Fruit fly (Drosophila melanogaster): ENCODE data around the gene CG34244.
A peak's percentile ranks its signal among the peaks of the same experiment; 100 is the strongest.

Gene CG34244

dm6 chr3L:14229069-14229468 is 6.7 kb downstream of the CG34244 start (continued):
- TF ChIP-seq esn (GFP tag; optimal IDR thresholded peaks at IDR 0.05) (peak; percentile 19), CG34406 (GFP tag; optimal IDR thresholded peaks at IDR 0.05) (peak; percentile 25), Met (GFP tag; optimal IDR thresholded peaks at IDR 0.05) (peak; percentile 4), dac (GFP tag; optimal IDR thresholded peaks at IDR 0.05) (no peak), acj6 (GFP tag; optimal IDR thresholded peaks at IDR 0.05) (no peak), OdsH (GFP tag; optimal IDR thresholded peaks at IDR 0.05) (peak; percentile 27), vri (GFP tag; optimal IDR thresholded peaks at IDR 0.05) (no peak), Sox102F (GFP tag; optimal IDR thresholded peaks at IDR 0.05) (no peak), CG6792 (GFP tag; optimal IDR thresholded peaks at IDR 0.05) (no peak), Ets21C (GFP tag; optimal IDR thresholded peaks at IDR 0.05) (no peak), CG8119 (GFP tag; IDR thresholded peaks at IDR 0.05) (no peak), CG3919 (GFP tag; optimal IDR thresholded peaks at IDR 0.05) (peak; percentile 3), Sox14 (GFP tag; optimal IDR thresholded peaks at IDR 0.05) (peak; percentile 9), fd85E (GFP tag; optimal IDR thresholded peaks at IDR 0.05) (no peak), Hr38 (GFP tag; optimal IDR thresholded peaks at IDR 0.05) (no peak), Ets96B (tag; optimal IDR thresholded peaks at IDR 0.05) (peak; percentile 17), CG6854 (GFP tag; optimal IDR thresholded peaks at IDR 0.05) (no peak), net (GFP tag; optimal IDR thresholded peaks at IDR 0.05) (no peak), CG1621 (tag; optimal IDR thresholded peaks at IDR 0.05) (no peak), spab (GFP tag; optimal IDR thresholded peaks at IDR 0.05) (no peak), CG8632 (GFP tag; optimal IDR thresholded peaks at IDR 0.05) (no peak), Hr4 (GFP tag; optimal IDR thresholded peaks at IDR 0.05) (no peak), topi (GFP tag; optimal IDR thresholded peaks at IDR 0.05) (peak; percentile 0), CG10631 (GFP tag; optimal IDR thresholded peaks at IDR 0.05) (no peak), CG6276 (GFP tag; optimal IDR thresholded peaks at IDR 0.05) (no peak)

dm6 chr3L:14223450-14223849 is 12.3 kb downstream of the CG34244 start:
- no peak for TF ChIP-seq Hr39 (GFP tag; optimal IDR thresholded peaks at IDR 0.05)
- no peak for TF ChIP-seq CG6276 (GFP tag; optimal IDR thresholded peaks at IDR 0.05)
- no peak for TF ChIP-seq CG6808 (GFP tag; optimal IDR thresholded peaks at IDR 0.05)
- TF ChIP-seq acj6 (GFP tag; optimal IDR thresholded peaks at IDR 0.05): no peak
- TF ChIP-seq CG6792 (GFP tag; optimal IDR thresholded peaks at IDR 0.05): no peak
- TF ChIP-seq OdsH (GFP tag; optimal IDR thresholded peaks at IDR 0.05): no peak
- TF ChIP-seq CG1621 (tag; optimal IDR thresholded peaks at IDR 0.05): no peak
- no peak for TF ChIP-seq Ets96B (tag; optimal IDR thresholded peaks at IDR 0.05)
- no peak for TF ChIP-seq CG15336 (GFP tag; IDR thresholded peaks at IDR 0.05)
- no peak for TF ChIP-seq Sox14 (GFP tag; optimal IDR thresholded peaks at IDR 0.05)
- TF ChIP-seq Hr4 (GFP tag; optimal IDR thresholded peaks at IDR 0.05): no peak
- TF ChIP-seq CG8119 (GFP tag; IDR thresholded peaks at IDR 0.05): no peak
- no peak for TF ChIP-seq topi (GFP tag; optimal IDR thresholded peaks at IDR 0.05)
- no peak for TF ChIP-seq achi (GFP tag; optimal IDR thresholded peaks at IDR 0.05)
- TF ChIP-seq CG9139 (GFP tag; optimal IDR thresholded peaks at IDR 0.05): no peak

dm6 chr3L:14222199-14222598 is 13.5 kb downstream of the CG34244 start:
- peak; percentile 76 for TF ChIP-seq svp (GFP tag)
- TF ChIP-seq Gug (GFP tag; IDR thresholded peaks at IDR 0.05): no peak
- TF ChIP-seq CG10631 (GFP tag; optimal IDR thresholded peaks at IDR 0.05): no peak
- TF ChIP-seq CG8319 (GFP tag; optimal IDR thresholded peaks at IDR 0.05): no peak
- TF ChIP-seq Ets21C (GFP tag; optimal IDR thresholded peaks at IDR 0.05): no peak
- TF ChIP-seq CG6854 (GFP tag; optimal IDR thresholded peaks at IDR 0.05): no peak

dm6 chr3L:14220611-14221497 is 14.9 kb downstream of the CG34244 start:
- TF ChIP-seq fd59A (GFP tag; optimal IDR thresholded peaks at IDR 0.05) (no peak), CG8119 (GFP tag; IDR thresholded peaks at IDR 0.05) (0 out of 3 replicates have a peak, but pooled peaks have one; percentile 17), Eip78C (GFP tag) (peak; percentile 22), CG10631 (GFP tag; optimal IDR thresholded peaks at IDR 0.05) (no peak), CG6163 (GFP tag; IDR thresholded peaks at IDR 0.05) (0 out of 3 replicates have a peak, but pooled peaks have one; percentile 14), net (GFP tag; optimal IDR thresholded peaks at IDR 0.05) (peak; percentile 17), Blimp-1 (GFP tag; optimal IDR thresholded peaks at IDR 0.05) (peak; percentile 55)

Measured in whole organism, prepupa.